Worm (Caenorhabditis elegans) whole organism, mixed stage, embryonic: ENCODE results near the gene mct-4.

Experiments
- blmp-1 ChIP-seq: fragments of 150-350 bp; optimal IDR thresholded peaks from 2 replicates; lab custom pipeline; 2014; ENCODE audit warnings: missing biosample characterization, missing genetic modification characterization
- ceh-83 ChIP-seq: fragments of 200-800 bp; sonication (Bioruptor generic); optimal IDR thresholded peaks from 2 replicates; lab custom pipeline; 2018; ENCODE audit warnings: mild to moderate bottlenecking, missing genetic modification characterization, missing compliant biosample characterization
- ces-1 ChIP-seq: fragments of 150-350 bp; optimal IDR thresholded peaks from 2 replicates; lab custom pipeline; 2014; ENCODE audit warnings: missing biosample characterization, missing genetic modification reagents, missing genetic modification characterization
- elt-1 ChIP-seq: sonication (generic microtip); optimal IDR thresholded peaks from 2 replicates; lab custom pipeline; 2017; ENCODE audit warnings: missing genetic modification characterization, mild to moderate bottlenecking, missing compliant biosample characterization, antibody characterized with exemption, moderate library complexity, borderline replicate concordance; ENCODE audit not compliant: insufficient read depth
- elt-3 ChIP-seq: fragments of 150-350 bp; optimal IDR thresholded peaks from 2 replicates; lab custom pipeline; 2014; ENCODE audit warnings: missing biosample characterization, missing genetic modification characterization
- lsy-2 ChIP-seq: fragments of 150-350 bp; optimal IDR thresholded peaks from 2 replicates; lab custom pipeline; 2014; ENCODE audit warnings: missing biosample characterization, missing genetic modification characterization
- mep-1 ChIP-seq: fragments of 150-350 bp; optimal IDR thresholded peaks from 2 replicates; lab custom pipeline; 2017; ENCODE audit warnings: missing biosample characterization, missing genetic modification reagents, missing genetic modification characterization, inconsistent platforms
- nhr-237 ChIP-seq: fragments of 150-350 bp; optimal IDR thresholded peaks from 2 replicates; lab custom pipeline; 2014; ENCODE audit warnings: missing biosample characterization, missing genetic modification characterization
- nhr-76 ChIP-seq: sonication (generic microtip); optimal IDR thresholded peaks from 2 replicates; lab custom pipeline; 2017; ENCODE audit warnings: missing biosample characterization, missing genetic modification characterization
- snpc-4 ChIP-seq: fragments of 150-350 bp; optimal IDR thresholded peaks from 2 replicates; lab custom pipeline; 2014; ENCODE audit warnings: missing biosample characterization, missing genetic modification characterization
- sptf-1 ChIP-seq: sonication (generic microtip); optimal IDR thresholded peaks from 2 replicates; lab custom pipeline; 2017; ENCODE audit warnings: mild to moderate bottlenecking, missing genetic modification characterization, moderate library complexity, missing compliant biosample characterization
- unc-39 ChIP-seq: fragments of 150-350 bp; optimal IDR thresholded peaks from 2 replicates; lab custom pipeline; 2014; ENCODE audit warnings: missing biosample characterization, missing genetic modification characterization

DNA sequence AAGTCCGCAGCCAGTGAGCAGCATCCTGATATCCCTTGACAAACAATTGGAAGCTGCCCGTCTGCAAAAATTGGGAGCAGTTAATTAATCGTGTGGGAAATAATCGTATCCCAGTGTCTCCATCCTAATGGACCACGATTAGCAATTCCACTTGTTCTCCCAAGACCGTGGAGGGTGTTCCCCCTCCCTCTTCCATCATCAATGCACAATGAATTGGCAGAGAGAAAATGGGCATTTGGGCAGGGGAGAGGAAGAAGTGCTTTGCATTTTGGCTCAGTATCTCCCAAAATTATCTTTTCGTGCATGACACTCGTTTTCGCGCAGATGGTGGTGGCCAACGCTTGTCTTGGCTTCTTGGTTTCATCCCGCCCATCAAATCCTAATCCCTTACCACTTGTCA is 48.5 kb upstream of the mct-4 start:
- TF ChIP-seq elt-1 (tag; lab: Kevin White, UChicago) (no peak), blmp-1 (tag; lab: Kevin White, UChicago) (no peak), nhr-237 (no peak), nhr-76 (no peak), lsy-2 (tag; lab: Kevin White, UChicago) (no peak), elt-3 (no peak), mep-1 (tag; lab: Kevin White, UChicago) (no peak), snpc-4 (tag; lab: Kevin White, UChicago) (no peak), unc-39 (tag; lab: Kevin White, UChicago) (no peak), ces-1 (peak; percentile 64), sptf-1 (tag; lab: Kevin White, UChicago) (no peak), ceh-83 (GFP tag; lab: Kevin White, UChicago) (no peak)
